Worm (Caenorhabditis elegans) whole organism, L1 larva: ENCODE results near the gene col-90.

Experiments used
- C04F5.9 ChIP-seq: sonication (generic microtip); optimal IDR thresholded peaks from 2 replicates; lab custom pipeline; 2016; ENCODE audit warnings: missing genetic modification characterization, missing compliant biosample characterization
- C16A3.4 ChIP-seq: fragments of 150-350 bp; optimal IDR thresholded peaks from 2 replicates; lab custom pipeline; 2014; ENCODE audit warnings: missing biosample characterization, missing genetic modification characterization
- aha-1 ChIP-seq: fragments of 150-350 bp; optimal IDR thresholded peaks from 2 replicates; lab custom pipeline; 2014; ENCODE audit warnings: missing biosample characterization, missing genetic modification characterization
- ama-1 ChIP-seq: fragments of 150-350 bp; optimal IDR thresholded peaks from 2 replicates; lab custom pipeline; 2014
- ceh-63 ChIP-seq: fragments of 200-800 bp; sonication (Bioruptor generic); optimal IDR thresholded peaks from 2 replicates; lab custom pipeline; 2018; ENCODE audit warnings: mild to moderate bottlenecking, missing genetic modification characterization, missing compliant biosample characterization
- ceh-90 ChIP-seq: sonication (generic microtip); optimal IDR thresholded peaks from 2 replicates; lab custom pipeline; 2016; ENCODE audit warnings: missing genetic modification characterization, missing compliant biosample characterization
- ces-1 ChIP-seq: fragments of 150-350 bp; optimal IDR thresholded peaks from 2 replicates; lab custom pipeline; 2014; ENCODE audit warnings: missing biosample characterization, missing genetic modification reagents, missing genetic modification characterization
- dpl-1 ChIP-seq, 3 experiments: fragments of 150-350 bp in 2 of 3; sonication (generic microtip) in 1 of 3; optimal IDR thresholded peaks; 2 replicates each; lab custom pipeline; 2014 to 2017; ENCODE audit warnings: missing biosample characterization in 3 of 3, missing genetic modification characterization in 3 of 3, missing genetic modification reagents in 3 of 3
- dsc-1 ChIP-seq: sonication (generic microtip); optimal IDR thresholded peaks from 2 replicates; lab custom pipeline; 2016; ENCODE audit warnings: mild to moderate bottlenecking, missing genetic modification characterization, missing compliant biosample characterization
- ets-5 ChIP-seq: fragments of 200-800 bp; sonication (Bioruptor generic); IDR thresholded peaks from 2 replicates; pipeline ENCODE4 v1.3.6; 2022; ENCODE audit warnings: missing genetic modification characterization, missing compliant biosample characterization
- fkh-4 ChIP-seq: sonication (generic microtip); optimal IDR thresholded peaks from 2 replicates; lab custom pipeline; 2016; ENCODE audit warnings: missing compliant biosample characterization, missing genetic modification characterization, borderline replicate concordance
- grh-1 ChIP-seq: fragments of 200-800 bp; sonication (Bioruptor generic); IDR thresholded peaks from 2 replicates; pipeline ENCODE4 v1.3.6; 2022; ENCODE audit warnings: missing genetic modification reagents, missing genetic modification characterization, missing compliant biosample characterization
- irx-1 ChIP-seq: sonication (generic microtip); optimal IDR thresholded peaks from 2 replicates; lab custom pipeline; 2016; ENCODE audit warnings: missing genetic modification characterization, missing compliant biosample characterization
- isw-1 ChIP-seq: fragments of 200-800 bp; sonication (Bioruptor generic); IDR thresholded peaks from 2 replicates; pipeline ENCODE4 v1.3.6; 2022; ENCODE audit warnings: missing genetic modification characterization, missing compliant biosample characterization
- jun-1 ChIP-seq: fragments of 150-350 bp; optimal IDR thresholded peaks from 2 replicates; lab custom pipeline; 2014; ENCODE audit warnings: missing biosample characterization, missing genetic modification reagents, missing genetic modification characterization
- lin-14 ChIP-seq: fragments of 200-800 bp; sonication (Bioruptor generic); optimal IDR thresholded peaks from 2 replicates; lab custom pipeline; 2018; ENCODE audit warnings: mild to moderate bottlenecking, missing genetic modification characterization, moderate library complexity, missing compliant biosample characterization
- lin-15B ChIP-seq: fragments of 150-350 bp; sonication (generic microtip); optimal IDR thresholded peaks from 3 replicates; lab custom pipeline; 2014; ENCODE audit warnings: missing biosample characterization, missing genetic modification characterization
- lin-35 ChIP-seq, 2 experiments: fragments of 150-350 bp; optimal IDR thresholded peaks; 2 replicates each; lab custom pipeline; 2014; ENCODE audit warnings: missing biosample characterization in 2 of 2, missing genetic modification characterization in 2 of 2, missing genetic modification reagents in 2 of 2
- lin-39 ChIP-seq: fragments of 150-350 bp; optimal IDR thresholded peaks from 2 replicates; lab custom pipeline; 2014; ENCODE audit warnings: missing biosample characterization, missing genetic modification reagents, missing genetic modification characterization
- lir-3 ChIP-seq: sonication (generic microtip); optimal IDR thresholded peaks from 2 replicates; lab custom pipeline; 2016; ENCODE audit warnings: mild to moderate bottlenecking, missing genetic modification characterization, moderate library complexity, missing compliant biosample characterization; ENCODE audit not compliant: poor library complexity
- lsy-2 ChIP-seq, 2 experiments: fragments of 150-350 bp; optimal IDR thresholded peaks; 2 replicates each; lab custom pipeline; 2014; ENCODE audit warnings: missing biosample characterization in 2 of 2, missing genetic modification characterization in 2 of 2
- mab-9 ChIP-seq: fragments of 200-800 bp; sonication (Bioruptor generic); IDR thresholded peaks from 2 replicates; pipeline ENCODE4 v1.3.6; 2022; ENCODE audit warnings: missing genetic modification reagents, missing genetic modification characterization, missing compliant biosample characterization
- mdl-1 ChIP-seq, 2 experiments: fragments of 150-350 bp; optimal IDR thresholded peaks; 2 replicates each; lab custom pipeline; 2014 to 2017; ENCODE audit warnings: missing biosample characterization in 2 of 2, missing genetic modification characterization in 2 of 2, inconsistent platforms in 1 of 2
- mef-2 ChIP-seq: fragments of 150-350 bp; optimal IDR thresholded peaks from 2 replicates; lab custom pipeline; 2014; ENCODE audit warnings: missing biosample characterization, missing genetic modification characterization
- nhr-11 ChIP-seq: fragments of 150-350 bp; optimal IDR thresholded peaks from 2 replicates; lab custom pipeline; 2014; ENCODE audit warnings: missing biosample characterization, missing genetic modification characterization
- nhr-19 ChIP-seq: fragments of 200-800 bp; sonication (Bioruptor generic); conservative IDR thresholded peaks from 2 replicates; pipeline ENCODE4 v1.3.6; 2022; ENCODE audit warnings: missing genetic modification characterization, missing compliant biosample characterization
- nhr-28 ChIP-seq: fragments of 150-350 bp; optimal IDR thresholded peaks from 2 replicates; lab custom pipeline; 2014; ENCODE audit warnings: missing biosample characterization, missing genetic modification characterization
- nhr-47 ChIP-seq: sonication (generic microtip); optimal IDR thresholded peaks from 2 replicates; lab custom pipeline; 2016; ENCODE audit warnings: mild to moderate bottlenecking, missing genetic modification characterization, moderate library complexity, missing compliant biosample characterization
- nhr-71 ChIP-seq: sonication (generic microtip); optimal IDR thresholded peaks from 2 replicates; lab custom pipeline; 2016; ENCODE audit warnings: mild to moderate bottlenecking, missing genetic modification characterization, moderate library complexity, missing compliant biosample characterization
- nhr-76 ChIP-seq: sonication (generic microtip); optimal IDR thresholded peaks from 2 replicates; lab custom pipeline; 2017; ENCODE audit warnings: missing biosample characterization, missing genetic modification characterization
- nhr-84 ChIP-seq: sonication (generic microtip); optimal IDR thresholded peaks from 2 replicates; lab custom pipeline; 2017; ENCODE audit warnings: missing biosample characterization, missing genetic modification characterization
- nhr-85 ChIP-seq: sonication (generic microtip); peaks from one replicate; lab custom pipeline; 2016; ENCODE audit warnings: missing genetic modification characterization, inconsistent platforms, missing compliant biosample characterization
- pag-3 ChIP-seq: sonication (generic microtip); optimal IDR thresholded peaks from 2 replicates; lab custom pipeline; 2017; ENCODE audit warnings: missing genetic modification characterization, mild to moderate bottlenecking, missing compliant biosample characterization, antibody characterized with exemption, borderline replicate concordance; ENCODE audit not compliant: insufficient read depth
- skn-1 ChIP-seq: fragments of 150-350 bp; optimal IDR thresholded peaks from 2 replicates; lab custom pipeline; 2014; ENCODE audit warnings: missing biosample characterization, missing genetic modification characterization
- snpc-4 ChIP-seq: fragments of 150-350 bp; optimal IDR thresholded peaks from 2 replicates; lab custom pipeline; 2014; ENCODE audit warnings: missing biosample characterization, missing genetic modification characterization
- snu-23 ChIP-seq: sonication (generic microtip); optimal IDR thresholded peaks from 2 replicates; lab custom pipeline; 2016; ENCODE audit warnings: missing genetic modification characterization, missing compliant biosample characterization
- sox-4 ChIP-seq: sonication (generic microtip); optimal IDR thresholded peaks from 2 replicates; lab custom pipeline; 2016; ENCODE audit warnings: missing genetic modification characterization, missing compliant biosample characterization
- swsn-7 ChIP-seq: sonication (generic microtip); optimal IDR thresholded peaks from 2 replicates; lab custom pipeline; 2016; ENCODE audit warnings: missing genetic modification characterization, missing compliant biosample characterization
- unc-30 ChIP-seq: sonication (generic microtip); optimal IDR thresholded peaks from 2 replicates; lab custom pipeline; 2017; ENCODE audit warnings: missing biosample characterization, missing genetic modification characterization
- unc-62 ChIP-seq: fragments of 150-350 bp; optimal IDR thresholded peaks from 2 replicates; lab custom pipeline; 2014; ENCODE audit warnings: missing biosample characterization, missing genetic modification reagents, missing genetic modification characterization
- unc-86 ChIP-seq: sonication (generic microtip); optimal IDR thresholded peaks from 2 replicates; lab custom pipeline; 2016; ENCODE audit warnings: missing genetic modification characterization, missing compliant biosample characterization
- vab-15 ChIP-seq: sonication (generic microtip); optimal IDR thresholded peaks from 2 replicates; lab custom pipeline; 2017; ENCODE audit warnings: missing genotype, mild to moderate bottlenecking, missing genetic modification characterization, missing compliant biosample characterization
- xbp-1 ChIP-seq: sonication (generic microtip); optimal IDR thresholded peaks from 2 replicates; lab custom pipeline; 2016; ENCODE audit warnings: missing genetic modification characterization, missing compliant biosample characterization
- ztf-4 ChIP-seq: fragments of 150-350 bp; optimal IDR thresholded peaks from 2 replicates; lab custom pipeline; 2014; ENCODE audit warnings: missing biosample characterization, missing genetic modification characterization

Gene col-90

ce11 chrIII:7978723-7979122 lies 30.1 kb downstream of the col-90 start (continued):
- TF ChIP-seq nhr-11 (no peak), snpc-4 (peak; percentile 3), aha-1 (no peak), dpl-1 (GFP tag; optimal IDR thresholded peaks at IDR 0.05; lab: Kevin White, UChicago) (peak; percentile 20 to 46 (median 26)), C16A3.4 (tag; lab: Kevin White, UChicago) (peak; percentile 45), grh-1 (GFP tag; lab: Robert Waterston, UW) (no peak), swsn-7 (tag; lab: Kevin White, UChicago) (peak; percentile 59), ztf-4 (tag; lab: Kevin White, UChicago) (no peak), mdl-1 (tag; optimal IDR thresholded peaks at IDR 0.05; lab: Kevin White, UChicago) (no peak), xbp-1 (peak; percentile 37), ces-1 (no peak), unc-62 (GFP tag; lab: Kevin White, UChicago) (no peak), pag-3 (tag; lab: Kevin White, UChicago) (no peak)

ce11 chrIII:7979659-7980058 lies 31.0 kb downstream of the col-90 start, which contains the start of gene clp-1:
TSS of gene clp-1 (plus strand) at chrIII:7979959.
- TF ChIP-seq lin-14 (peak; percentile 44), ceh-63 (GFP tag; lab: Kevin White, UChicago) (no peak), lsy-2 (tag; optimal IDR thresholded peaks at IDR 0.05; lab: Kevin White, UChicago) (no peak), nhr-85 (tag; lab: Kevin White, UChicago) (peak; percentile 11), C04F5.9 (tag; lab: Kevin White, UChicago) (no peak), ceh-90 (tag; lab: Kevin White, UChicago) (no peak)
- TF ChIP-seq, all 84 proteins: peak for 2

- TF ChIP-seq mef-2 (tag; lab: Kevin White, UChicago) (no peak), nhr-28 (no peak), unc-86 (no peak), snu-23 (GFP tag; lab: Kevin White, UChicago) (no peak), sox-4 (tag; lab: Kevin White, UChicago) (no peak), isw-1 (GFP tag; lab: Robert Waterston, UW) (no peak), lin-39 (tag; lab: Kevin White, UChicago) (no peak)
Measured at ce11 chrIII:7981233-7981632, 32.6 kb downstream of the col-90 start.

- no peak for TF ChIP-seq ama-1 (lab: Kevin White, UChicago)
- TF ChIP-seq lir-3 (tag; lab: Kevin White, UChicago), result no peak
- TF ChIP-seq unc-62 (GFP tag; lab: Kevin White, UChicago), result no peak
- TF ChIP-seq skn-1 (tag; lab: Kevin White, UChicago), result no peak
- no peak for TF ChIP-seq dsc-1 (tag; lab: Kevin White, UChicago)
- no peak for TF ChIP-seq swsn-7 (tag; lab: Kevin White, UChicago)
- no peak for TF ChIP-seq mab-9
- no peak for TF ChIP-seq unc-30 (tag; lab: Kevin White, UChicago)
- no peak for TF ChIP-seq lin-15B
- no peak for TF ChIP-seq nhr-47 (tag; lab: Kevin White, UChicago)
- no peak for TF ChIP-seq irx-1 (tag; lab: Kevin White, UChicago)
- no peak for TF ChIP-seq ets-5
Measured at ce11 chrIII:7981938-7982337, 33.3 kb downstream of the col-90 start.

ce11 chrIII:7986585-7987171 lies 38.0 kb downstream of the col-90 start, which contains the start of gene hrpk-2:
TSS of gene hrpk-2 (plus strand) at chrIII:7987121.
- no peak for TF ChIP-seq lin-35 (GFP tag; optimal IDR thresholded peaks at IDR 0.05; lab: Kevin White, UChicago)
- no peak for TF ChIP-seq nhr-85 (tag; lab: Kevin White, UChicago)
- TF ChIP-seq vab-15, result no peak
- TF ChIP-seq nhr-71 (tag; lab: Kevin White, UChicago), result no peak
- TF ChIP-seq nhr-19 (GFP tag; lab: Robert Waterston, UW), result no peak
- TF ChIP-seq nhr-84 (tag; lab: Kevin White, UChicago), result no peak
- no peak for TF ChIP-seq mef-2 (tag; lab: Kevin White, UChicago)
- TF ChIP-seq fkh-4 (tag; lab: Kevin White, UChicago), result no peak
- TF ChIP-seq nhr-76 (tag; lab: Kevin White, UChicago), result no peak
- no peak for TF ChIP-seq jun-1 (tag; lab: Kevin White, UChicago)
